Fruit fly (Drosophila melanogaster): Measurements from ENCODE around the gene Ugt37E1.
A peak's percentile ranks its signal among the peaks of the same experiment; 100 is the strongest.

DNA sequence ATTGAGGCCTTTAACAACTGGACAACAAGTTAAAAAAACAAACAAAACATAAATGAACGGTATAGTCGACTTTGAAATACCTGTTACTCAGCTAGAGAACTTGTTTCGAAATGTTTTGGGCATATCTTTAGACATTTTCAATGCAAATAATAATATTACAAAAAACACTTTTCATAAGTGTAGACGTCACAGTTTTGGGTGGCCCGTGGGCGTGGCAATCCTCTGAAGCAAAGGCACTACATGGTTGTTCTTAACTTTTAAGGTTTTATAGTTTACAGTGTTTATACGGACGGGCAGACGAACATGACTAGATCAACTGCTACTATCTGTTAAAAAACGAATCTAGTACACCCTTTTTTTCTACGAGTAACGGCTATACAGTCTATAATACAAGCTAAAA is 46.1 kb downstream of the Ugt37E1 start:
- TF ChIP-seq dsx (GFP tag; optimal IDR thresholded peaks at IDR 0.05; ENCODE audit: poor library complexity, severe bottlenecking) (no peak), CG32006 (GFP tag; optimal IDR thresholded peaks at IDR 0.05) (peak; percentile 66), esn (GFP tag; optimal IDR thresholded peaks at IDR 0.05) (peak; percentile 70), CG6276 (GFP tag; optimal IDR thresholded peaks at IDR 0.05) (no peak), net (GFP tag; optimal IDR thresholded peaks at IDR 0.05) (peak; percentile 29), CG11902 (GFP tag; optimal IDR thresholded peaks at IDR 0.05) (peak; percentile 17), ss (GFP tag; optimal IDR thresholded peaks at IDR 0.05) (no peak), svp (GFP tag) (peak; percentile 74), fd85E (GFP tag; optimal IDR thresholded peaks at IDR 0.05) (no peak), CG3032 (tag; optimal IDR thresholded peaks at IDR 0.05) (no peak), OdsH (GFP tag; optimal IDR thresholded peaks at IDR 0.05) (peak; percentile 11), CG11294 (GFP tag; IDR thresholded peaks at IDR 0.05) (no peak), CG6163 (GFP tag; IDR thresholded peaks at IDR 0.05) (no peak), eg (GFP tag; IDR thresholded peaks at IDR 0.05) (no peak)

All from whole organism, prepupa.